Worm (Caenorhabditis elegans): ENCODE measurements around the gene srh-24.
A peak's percentile ranks its signal among the peaks of the same experiment; 100 is the strongest.

The srh-24 gene

DNA sequence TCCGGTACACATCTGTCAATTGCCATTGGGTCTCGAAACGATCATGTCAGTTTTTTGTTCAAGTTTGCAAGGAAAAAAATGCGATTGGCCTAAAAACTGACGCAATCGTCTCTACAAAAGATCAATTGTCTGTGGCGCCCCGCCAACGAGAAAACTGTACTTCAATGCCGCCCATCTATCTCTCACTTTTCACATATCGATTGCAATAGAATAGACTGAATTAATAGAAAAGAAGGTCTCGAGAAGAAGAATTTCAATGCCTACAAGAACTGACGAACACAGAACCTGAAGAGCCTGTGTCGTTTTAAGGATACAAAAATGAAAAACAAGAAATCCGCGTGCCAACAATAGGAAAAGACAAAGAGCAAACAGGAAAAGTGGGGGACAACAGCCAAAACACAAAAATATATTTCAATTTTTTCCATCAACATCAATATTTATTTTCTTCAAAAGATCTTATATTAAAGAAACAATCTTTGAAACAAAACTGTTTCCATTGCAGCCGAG, 47.6 kb upstream of the srh-24 start (continued):
- TF ChIP-seq B0019.2 (GFP tag; conservative IDR thresholded peaks at IDR 0.05) (no peak), zim-3 (tag; optimal IDR thresholded peaks at IDR 0.05) (peak; percentile 27), F55B11.4 (tag; optimal IDR thresholded peaks at IDR 0.05; ENCODE audit: borderline replicate concordance, insufficient read depth) (no peak), rec-8 (tag; optimal IDR thresholded peaks at IDR 0.05) (no peak), aptf-3 (GFP tag; IDR thresholded peaks at IDR 0.05) (no peak), him-1 (tag; optimal IDR thresholded peaks at IDR 0.05) (no peak), attf-5 (GFP tag; optimal IDR thresholded peaks at IDR 0.05) (peak; percentile 61), hrde-1 (tag; optimal IDR thresholded peaks at IDR 0.05; ENCODE audit: borderline replicate concordance) (no peak), hmg-20 (GFP tag; IDR thresholded peaks at IDR 0.05) (0 out of 2 replicates have a peak, but pooled peaks have one; percentile 64), sea-2 (GFP tag; IDR thresholded peaks at IDR 0.05) (no peak), rpc-1 (optimal IDR thresholded peaks at IDR 0.05) (no peak), rpc-1 (tag; optimal IDR thresholded peaks at IDR 0.05) (no peak), lin-35 (GFP tag; optimal IDR thresholded peaks at IDR 0.05) (peak in 1 of 3 experiments; percentile 33), tlf-1 (GFP tag; optimal IDR thresholded peaks at IDR 0.05) (no peak)

DNA sequence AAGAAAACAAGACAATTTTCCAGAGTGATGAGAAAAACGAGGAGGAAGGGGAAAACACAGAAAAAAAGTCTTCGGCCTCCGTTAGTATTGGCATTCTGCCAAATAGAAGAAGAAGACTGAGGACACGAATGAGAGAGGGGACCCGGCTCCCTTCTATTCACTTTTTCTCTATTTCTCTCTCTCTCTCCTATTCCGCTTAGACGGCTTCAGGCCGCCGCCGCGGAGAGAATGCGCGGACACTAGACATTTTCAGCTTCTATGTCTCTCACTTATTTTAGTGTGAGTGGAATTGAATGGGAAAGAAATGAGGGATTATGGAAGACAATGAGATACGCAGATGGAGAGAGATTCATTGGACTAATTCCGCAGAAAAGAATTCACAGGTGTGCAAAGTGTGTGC, 46.0 kb upstream of the srh-24 start:
- TF ChIP-seq F49E8.2 (tag; optimal IDR thresholded peaks at IDR 0.05; ENCODE audit: insufficient read depth) (no peak), zfh-2 (GFP tag; conservative IDR thresholded peaks at IDR 0.05) (0 out of 2 replicates have a peak, but pooled peaks have one; percentile 16)

DNA sequence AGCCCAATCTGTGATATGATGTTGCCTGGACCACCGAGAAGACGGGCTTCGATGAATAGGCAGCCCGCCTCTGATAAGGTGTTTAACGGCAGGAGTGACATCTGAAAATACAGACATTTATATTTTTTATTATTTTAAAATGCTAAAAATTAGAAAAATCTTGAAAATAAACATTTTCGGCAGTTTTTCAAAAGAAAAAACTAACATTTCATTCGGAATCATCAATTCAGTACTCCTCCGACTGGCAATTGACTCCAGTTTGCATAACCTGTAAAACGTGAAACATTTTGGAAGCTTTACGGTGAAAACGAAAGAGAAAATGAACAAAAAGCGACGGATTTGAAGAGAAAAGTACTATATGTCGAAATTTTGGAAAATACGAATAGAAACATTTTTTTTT, 45.0 kb upstream of the srh-24 start, which contains the start of gene ric-7:
Gene ric-7 (minus strand): TSS at position 101 of the 400 bp plus-strand sequence.
- TF ChIP-seq ztf-26 (tag; optimal IDR thresholded peaks at IDR 0.05) (no peak), chd-7 (tag; optimal IDR thresholded peaks at IDR 0.05) (no peak), lin-54 (GFP tag; optimal IDR thresholded peaks at IDR 0.05) (no peak), lin-26 (GFP tag; IDR thresholded peaks at IDR 0.05) (no peak), rpc-1 (optimal IDR thresholded peaks at IDR 0.05) (no peak), rpc-1 (tag; optimal IDR thresholded peaks at IDR 0.05) (no peak), egrh-3 (GFP tag; IDR thresholded peaks at IDR 0.05) (no peak)

DNA sequence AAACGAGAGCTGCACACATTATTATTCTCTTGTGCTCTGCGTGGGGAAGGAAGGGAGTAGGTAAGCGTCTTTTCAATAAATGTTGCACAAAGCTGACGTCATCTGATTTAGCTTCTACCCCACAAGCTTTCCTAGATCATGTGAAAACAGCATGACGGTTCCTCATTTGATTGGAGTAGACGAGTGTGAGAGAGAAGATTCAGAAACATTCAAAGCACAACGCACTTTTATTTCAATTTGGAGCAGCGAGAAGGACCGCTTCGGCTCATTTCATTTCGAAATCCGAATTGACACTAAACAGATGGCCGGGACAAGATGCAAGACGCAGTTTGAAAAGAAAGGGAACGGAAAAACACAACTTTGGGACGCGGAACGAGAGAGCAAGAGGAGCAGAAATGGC, 43.5 kb upstream of the srh-24 start:
- TF ChIP-seq cebp-1 (GFP tag; IDR thresholded peaks at IDR 0.05) (no peak), cebp-1 (tag; optimal IDR thresholded peaks at IDR 0.05) (peak; percentile 42), K11D2.4 (GFP tag; IDR thresholded peaks at IDR 0.05) (no peak)

DNA sequence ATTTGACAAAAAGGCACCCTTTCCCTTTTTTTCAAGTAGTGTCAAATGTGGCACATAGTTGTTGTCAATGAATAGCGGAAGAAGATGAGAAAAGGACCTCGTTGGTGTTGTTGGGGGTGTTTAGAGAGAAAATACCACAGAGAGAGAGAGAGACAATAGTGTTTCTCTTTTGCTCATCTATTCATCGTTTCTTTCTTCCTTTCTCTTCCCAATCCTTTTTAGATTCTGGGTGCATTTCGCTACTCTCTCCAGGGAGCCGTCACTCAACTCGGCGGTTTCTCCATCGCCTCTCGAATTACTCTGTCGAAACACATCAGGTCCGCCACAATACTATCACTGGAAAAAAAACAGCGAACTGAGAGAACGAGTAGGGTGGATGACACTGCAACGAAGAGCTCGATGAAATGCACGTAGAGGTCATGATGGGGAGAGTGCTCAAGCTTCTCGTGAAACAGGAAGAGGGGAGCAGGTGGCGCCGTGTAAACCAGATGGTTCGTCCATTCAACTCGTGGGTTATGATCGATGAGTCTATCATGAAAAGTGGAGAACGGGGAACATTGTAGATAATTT, 42.9 kb upstream of the srh-24 start:
- TF ChIP-seq attf-5 (GFP tag; optimal IDR thresholded peaks at IDR 0.05) (no peak), nfya-2 (GFP tag; IDR thresholded peaks at IDR 0.05) (no peak), nfyb-1 (GFP tag; IDR thresholded peaks at IDR 0.05) (no peak), lir-1 (GFP tag; conservative IDR thresholded peaks at IDR 0.05) (no peak), nhr-27 (tag; optimal IDR thresholded peaks at IDR 0.05) (no peak), mxl-1 (tag; optimal IDR thresholded peaks at IDR 0.05) (no peak), T07F8.4 (tag; optimal IDR thresholded peaks at IDR 0.05) (no peak), B0035.1 (tag; optimal IDR thresholded peaks at IDR 0.05) (no peak), akir-1 (GFP tag; optimal IDR thresholded peaks at IDR 0.05) (no peak), zfh-2 (GFP tag; conservative IDR thresholded peaks at IDR 0.05) (peak; percentile 21; the same call in 1 of the 2 replicates), him-1 (tag; optimal IDR thresholded peaks at IDR 0.05) (no peak), cebp-1 (GFP tag; IDR thresholded peaks at IDR 0.05) (no peak), cebp-1 (tag; optimal IDR thresholded peaks at IDR 0.05) (peak; percentile 17), hlh-26 (GFP tag; conservative IDR thresholded peaks at IDR 0.05) (no peak), aptf-2 (GFP tag; conservative IDR thresholded peaks at IDR 0.05) (no peak), ets-4 (GFP tag; optimal IDR thresholded peaks at IDR 0.05) (no peak)

Data from whole organism, young adult.